Worm (Caenorhabditis elegans) whole organism, early embryonic: ENCODE results near the gene R04F11.3.

ENCODE experiments used
- B0310.2 ChIP-seq: sonication (generic microtip); optimal IDR thresholded peaks from 2 replicates; lab custom pipeline; 2016; ENCODE audit warnings: mild to moderate bottlenecking, missing genetic modification characterization, missing compliant biosample characterization
- F13C5.2 ChIP-seq: sonication (generic microtip); optimal IDR thresholded peaks from 2 replicates; lab custom pipeline; 2017; ENCODE audit warnings: mild to moderate bottlenecking, missing genetic modification characterization, inconsistent platforms, missing compliant biosample characterization
- aly-1 ChIP-seq: sonication (generic microtip); optimal IDR thresholded peaks from 2 replicates; lab custom pipeline; 2016; ENCODE audit warnings: missing genetic modification characterization, missing compliant biosample characterization
- ama-1 ChIP-seq: fragments of 150-350 bp; optimal IDR thresholded peaks from 2 replicates; lab custom pipeline; 2014
- ceh-13 ChIP-seq: fragments of 200-800 bp; sonication (Bioruptor generic); optimal IDR thresholded peaks from 2 replicates; lab custom pipeline; 2018; ENCODE audit warnings: mild to moderate bottlenecking, missing genetic modification characterization, missing compliant biosample characterization
- ceh-36 ChIP-seq: sonication (generic microtip); optimal IDR thresholded peaks from 2 replicates; lab custom pipeline; 2016; ENCODE audit warnings: missing genetic modification characterization, inconsistent platforms, missing compliant biosample characterization
- ets-7 ChIP-seq: sonication (generic microtip); optimal IDR thresholded peaks from 2 replicates; lab custom pipeline; 2016; ENCODE audit warnings: missing genotype, missing genetic modification characterization, missing compliant biosample characterization
- flt-1 ChIP-seq: fragments of 200-800 bp; sonication (Bioruptor generic); IDR thresholded peaks from 2 replicates; pipeline ENCODE4 v1.3.6; 2022; ENCODE audit warnings: missing genetic modification characterization, missing compliant biosample characterization
- hmbx-1 ChIP-seq: sonication (generic microtip); optimal IDR thresholded peaks from 2 replicates; lab custom pipeline; 2016; ENCODE audit warnings: mild to moderate bottlenecking, missing genetic modification characterization, missing compliant biosample characterization
- hmg-4 ChIP-seq: fragments of 200-800 bp; sonication (Bioruptor generic); optimal IDR thresholded peaks from 2 replicates; lab custom pipeline; 2018; ENCODE audit warnings: mild to moderate bottlenecking, missing genetic modification characterization, missing compliant biosample characterization
- hnd-1 ChIP-seq: sonication (generic microtip); optimal IDR thresholded peaks from 2 replicates; lab custom pipeline; 2016; ENCODE audit warnings: missing genetic modification characterization, missing compliant biosample characterization
- pes-1 ChIP-seq: fragments of 200-800 bp; sonication (Bioruptor generic); IDR thresholded peaks from 2 replicates; pipeline ENCODE4 v1.3.6; 2022; ENCODE audit warnings: missing genetic modification reagents, missing genetic modification characterization, missing compliant biosample characterization
- scrt-1 ChIP-seq: fragments of 200-800 bp; sonication (Bioruptor generic); IDR thresholded peaks from 2 replicates; pipeline ENCODE4 v1.3.6; 2022; ENCODE audit warnings: missing genetic modification characterization, missing compliant biosample characterization
- sea-1 ChIP-seq: fragments of 200-800 bp; sonication (Bioruptor generic); conservative IDR thresholded peaks from 2 replicates; pipeline ENCODE4 v1.3.6; 2022; ENCODE audit warnings: missing genetic modification characterization, missing compliant biosample characterization
- tbx-11 ChIP-seq: fragments of 200-800 bp; sonication (Bioruptor generic); IDR thresholded peaks from 2 replicates; pipeline ENCODE4 v1.3.6; 2022; ENCODE audit warnings: missing genetic modification characterization, missing compliant biosample characterization
- tbx-37 ChIP-seq: fragments of 200-800 bp; sonication (Bioruptor generic); conservative IDR thresholded peaks from 2 replicates; pipeline ENCODE4 v1.3.6; 2022; ENCODE audit warnings: missing genetic modification reagents, missing genetic modification characterization, missing compliant biosample characterization
- tra-4 ChIP-seq: sonication (generic microtip); optimal IDR thresholded peaks from 2 replicates; lab custom pipeline; 2017; ENCODE audit warnings: missing genetic modification characterization, missing compliant biosample characterization

R04F11.3 gene

DNA sequence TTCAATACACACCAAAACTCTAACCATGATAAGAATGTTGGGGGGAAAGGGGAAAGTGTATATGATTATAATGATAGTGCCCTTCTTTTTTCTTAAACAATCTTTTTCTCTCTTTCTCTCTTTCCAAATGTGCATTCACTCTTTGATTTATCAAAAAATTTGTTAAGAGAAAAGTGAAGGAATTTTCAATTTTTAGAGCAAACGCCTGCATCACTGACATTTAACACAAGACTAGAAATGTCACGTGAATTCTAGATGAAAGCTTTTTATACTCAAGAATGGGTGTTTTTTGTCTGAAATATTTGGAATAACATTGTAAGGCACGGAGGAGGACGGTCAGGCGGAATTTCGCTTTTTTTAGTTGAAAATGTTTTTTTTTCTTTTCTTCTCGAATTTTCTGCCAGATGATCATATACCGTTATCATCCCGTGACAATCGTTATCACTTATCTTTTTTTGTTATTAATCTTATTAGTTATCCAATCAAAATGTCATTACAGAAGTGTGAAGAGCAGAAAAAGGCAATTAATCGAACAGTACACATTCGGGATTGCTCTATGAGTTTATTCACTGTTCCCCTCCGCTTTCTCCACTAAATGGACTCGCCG lies 14.9 kb downstream of the R04F11.3 start, which contains the start of the genes frm-7 and F55C5.17:
Gene frm-7 (plus strand): TSS at position 500 of the 607 bp plus-strand sequence.
Gene F55C5.17 (plus strand): TSS at position 557 of the 607 bp plus-strand sequence.
- no peak for TF ChIP-seq tbx-11 (GFP tag; lab: Robert Waterston, UW)
- no peak for TF ChIP-seq F13C5.2 (tag; lab: Kevin White, UChicago)
- TF ChIP-seq aly-1 (tag; lab: Kevin White, UChicago): no peak
- no peak for TF ChIP-seq flt-1 (GFP tag; lab: Robert Waterston, UW)
- TF ChIP-seq hmg-4 (GFP tag; lab: Kevin White, UChicago): no peak
- no peak for TF ChIP-seq sea-1 (GFP tag; lab: Robert Waterston, UW)
- no peak for TF ChIP-seq pes-1 (GFP tag; lab: Robert Waterston, UW)
- no peak for TF ChIP-seq hmbx-1 (tag; lab: Kevin White, UChicago)
- no peak for TF ChIP-seq ets-7 (tag; lab: Kevin White, UChicago)
- TF ChIP-seq hnd-1 (tag; lab: Kevin White, UChicago): no peak
- no peak for TF ChIP-seq B0310.2 (tag; lab: Kevin White, UChicago)
- TF ChIP-seq tra-4 (tag; lab: Kevin White, UChicago): no peak
- no peak for TF ChIP-seq scrt-1 (GFP tag; lab: Robert Waterston, UW)
- TF ChIP-seq ama-1 (lab: Kevin White, UChicago): no peak
- no peak for TF ChIP-seq tbx-37 (GFP tag; lab: Robert Waterston, UW)
- TF ChIP-seq ceh-13 (GFP tag; lab: Kevin White, UChicago): no peak
- TF ChIP-seq ceh-36 (tag; lab: Kevin White, UChicago): no peak

DNA sequence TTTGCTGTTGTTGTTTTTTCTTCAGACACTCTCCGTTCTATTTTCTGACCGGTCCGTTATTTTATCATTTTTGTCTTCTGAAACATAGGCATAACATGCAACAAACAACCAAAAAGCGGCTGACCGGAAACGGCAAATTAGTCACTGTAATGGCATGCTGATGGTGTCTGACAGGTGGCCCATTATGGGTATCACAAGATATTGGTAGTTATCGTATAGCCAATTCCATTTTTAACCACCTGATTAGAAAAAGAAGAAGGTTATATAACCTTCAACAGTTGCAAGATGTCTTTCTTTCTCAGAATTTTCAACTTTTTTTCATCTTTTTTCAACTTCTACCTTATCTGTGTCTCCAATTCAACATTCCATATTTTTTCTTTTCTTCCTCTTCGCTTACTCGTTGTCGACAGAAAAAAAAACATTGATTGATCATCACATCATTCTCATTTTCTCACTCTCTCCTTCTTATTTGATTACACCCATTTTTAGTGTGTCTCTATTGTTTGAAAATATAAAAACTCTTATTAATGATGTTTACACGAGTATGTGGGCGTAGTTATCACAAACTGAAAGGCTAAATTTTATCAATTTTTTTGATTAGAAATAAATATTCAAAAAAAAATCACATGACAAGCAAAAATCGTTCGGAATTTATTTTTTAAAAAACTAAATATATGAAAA lies 16.1 kb downstream of the R04F11.3 start:
- no peak for TF ChIP-seq sea-1 (GFP tag; lab: Robert Waterston, UW)
- no peak for TF ChIP-seq tra-4 (tag; lab: Kevin White, UChicago)
- no peak for TF ChIP-seq scrt-1 (GFP tag; lab: Robert Waterston, UW)
- no peak for TF ChIP-seq tbx-11 (GFP tag; lab: Robert Waterston, UW)
- no peak for TF ChIP-seq pes-1 (GFP tag; lab: Robert Waterston, UW)
- TF ChIP-seq ama-1 (lab: Kevin White, UChicago): no peak
- TF ChIP-seq hnd-1 (tag; lab: Kevin White, UChicago): no peak
- TF ChIP-seq F13C5.2 (tag; lab: Kevin White, UChicago): no peak
- no peak for TF ChIP-seq hmg-4 (GFP tag; lab: Kevin White, UChicago)
- TF ChIP-seq hmbx-1 (tag; lab: Kevin White, UChicago): no peak
- TF ChIP-seq ceh-13 (GFP tag; lab: Kevin White, UChicago): no peak
- TF ChIP-seq B0310.2 (tag; lab: Kevin White, UChicago): no peak

DNA sequence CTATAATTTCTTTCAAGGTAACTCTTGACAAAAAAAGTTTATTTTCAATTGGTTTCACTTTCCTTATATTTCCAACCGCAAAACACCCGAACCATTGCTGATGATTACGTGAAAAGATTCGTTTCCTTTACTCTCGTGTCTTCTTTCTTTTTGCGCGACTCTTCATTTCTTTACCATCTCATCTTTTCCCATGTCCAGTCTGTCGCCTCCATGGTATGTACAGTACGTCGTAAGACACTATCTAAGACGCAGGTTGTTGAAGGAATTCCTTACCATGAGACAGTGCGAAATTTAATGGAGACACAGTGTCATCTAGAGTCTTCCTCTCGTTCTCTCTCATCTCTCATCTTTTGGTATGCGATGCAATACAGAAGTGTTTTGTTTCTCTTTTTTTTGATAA lies 16.8 kb downstream of the R04F11.3 start:
- TF ChIP-seq pes-1 (GFP tag; lab: Robert Waterston, UW) (no peak), ama-1 (lab: Kevin White, UChicago) (no peak), B0310.2 (tag; lab: Kevin White, UChicago) (no peak), F13C5.2 (tag; lab: Kevin White, UChicago) (no peak), aly-1 (tag; lab: Kevin White, UChicago) (no peak), hnd-1 (tag; lab: Kevin White, UChicago) (no peak), tra-4 (tag; lab: Kevin White, UChicago) (no peak), sea-1 (GFP tag; lab: Robert Waterston, UW) (no peak)

DNA sequence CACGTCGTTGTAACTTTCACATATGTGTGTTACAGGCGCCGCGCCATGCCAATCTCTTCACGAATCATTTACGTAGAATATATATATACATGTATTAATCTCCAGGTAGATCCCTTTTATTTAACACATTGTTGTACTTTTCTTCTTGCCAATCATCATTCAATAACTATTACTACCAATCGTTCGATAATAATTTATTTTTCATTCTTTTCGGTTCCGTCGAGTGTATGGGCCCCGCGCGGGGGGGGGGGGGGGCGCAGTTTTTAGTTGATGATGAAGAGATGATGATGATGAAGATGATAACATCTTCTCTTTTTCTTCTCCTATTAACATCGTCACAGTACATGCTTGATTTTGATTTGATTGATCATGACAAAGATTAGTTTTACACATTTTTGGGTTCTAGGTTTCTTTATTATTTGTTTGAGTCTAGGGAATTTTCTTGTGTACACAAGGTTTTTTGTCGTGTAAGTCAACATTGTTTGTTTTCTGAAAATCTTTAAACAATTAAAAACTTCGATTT lies 17.7 kb downstream of the R04F11.3 start:
- no peak for TF ChIP-seq flt-1 (GFP tag; lab: Robert Waterston, UW)
- TF ChIP-seq ama-1 (lab: Kevin White, UChicago): no peak
- no peak for TF ChIP-seq ceh-13 (GFP tag; lab: Kevin White, UChicago)
- TF ChIP-seq hnd-1 (tag; lab: Kevin White, UChicago): no peak
- TF ChIP-seq tra-4 (tag; lab: Kevin White, UChicago): no peak
- no peak for TF ChIP-seq scrt-1 (GFP tag; lab: Robert Waterston, UW)
- TF ChIP-seq sea-1 (GFP tag; lab: Robert Waterston, UW): no peak
- TF ChIP-seq B0310.2 (tag; lab: Kevin White, UChicago): no peak
- TF ChIP-seq tbx-11 (GFP tag; lab: Robert Waterston, UW): no peak
- TF ChIP-seq hmbx-1 (tag; lab: Kevin White, UChicago): no peak
- no peak for TF ChIP-seq pes-1 (GFP tag; lab: Robert Waterston, UW)
- TF ChIP-seq ceh-36 (tag; lab: Kevin White, UChicago): no peak
- TF ChIP-seq tbx-37 (GFP tag; lab: Robert Waterston, UW): no peak

DNA sequence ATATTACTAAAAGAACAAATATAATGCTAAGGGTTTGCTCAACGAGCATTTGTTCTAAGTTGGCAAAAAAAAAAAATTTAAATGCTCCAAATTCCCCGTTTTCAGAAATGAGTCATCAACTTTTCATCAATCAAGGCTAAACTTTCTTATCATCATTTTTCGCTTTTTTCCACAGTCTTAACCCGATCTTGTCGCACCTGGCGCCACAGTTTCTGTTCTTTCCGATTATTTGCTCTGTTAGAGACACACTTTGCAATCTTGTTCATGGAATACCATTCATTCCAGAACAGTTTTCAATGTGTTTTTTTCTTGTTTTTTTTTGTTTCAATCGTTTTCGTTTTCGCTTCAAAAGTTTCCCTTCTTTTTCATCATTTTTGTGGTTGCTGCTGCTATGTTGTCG lies 18.8 kb downstream of the R04F11.3 start:
- TF ChIP-seq hnd-1 (tag; lab: Kevin White, UChicago): no peak

DNA sequence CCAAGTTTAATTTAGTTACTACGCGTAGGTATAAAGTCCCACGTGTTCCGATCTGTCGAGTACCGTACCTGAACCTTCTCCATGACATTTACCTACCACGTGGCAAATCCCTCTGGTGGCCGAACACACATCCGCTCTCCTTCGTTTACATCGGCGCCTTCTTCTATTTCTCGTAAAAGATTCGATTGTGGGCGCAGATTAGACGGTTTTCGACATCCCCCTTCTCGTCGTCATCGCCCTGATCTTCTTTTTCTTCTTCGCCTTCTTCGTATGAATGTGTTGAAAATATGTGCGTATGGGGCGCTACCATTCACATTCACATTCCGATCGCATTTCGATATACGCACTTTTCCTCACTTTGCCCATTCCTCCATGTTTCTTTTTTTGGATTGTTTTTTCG lies 20.2 kb downstream of the R04F11.3 start:
- TF ChIP-seq tra-4 (tag; lab: Kevin White, UChicago) (no peak), hmbx-1 (tag; lab: Kevin White, UChicago) (no peak), flt-1 (GFP tag; lab: Robert Waterston, UW) (no peak), scrt-1 (GFP tag; lab: Robert Waterston, UW) (no peak), F13C5.2 (tag; lab: Kevin White, UChicago) (no peak), ceh-13 (GFP tag; lab: Kevin White, UChicago) (no peak), ama-1 (lab: Kevin White, UChicago) (no peak), hmg-4 (GFP tag; lab: Kevin White, UChicago) (no peak), B0310.2 (tag; lab: Kevin White, UChicago) (no peak), hnd-1 (tag; lab: Kevin White, UChicago) (no peak), sea-1 (GFP tag; lab: Robert Waterston, UW) (no peak), pes-1 (GFP tag; lab: Robert Waterston, UW) (no peak), tbx-11 (GFP tag; lab: Robert Waterston, UW) (no peak), ets-7 (tag; lab: Kevin White, UChicago) (no peak), tbx-37 (GFP tag; lab: Robert Waterston, UW) (no peak), aly-1 (tag; lab: Kevin White, UChicago) (no peak), ceh-36 (tag; lab: Kevin White, UChicago) (no peak)
